Worm (Caenorhabditis elegans) whole organism, late embryonic: Measurements from ENCODE around the gene ugt-64.
A peak's percentile ranks its signal among the peaks of the same experiment; 100 is the strongest.

Source experiments
- C08G9.2 ChIP-seq: sonication (generic microtip); optimal IDR thresholded peaks from 2 replicates; lab custom pipeline; 2016; ENCODE audit warnings: mild to moderate bottlenecking, missing genetic modification characterization, moderate library complexity, missing compliant biosample characterization
- C38D4.7 ChIP-seq: fragments of 200-800 bp; sonication (Bioruptor generic); optimal IDR thresholded peaks from 2 replicates; lab custom pipeline; 2018; ENCODE audit warnings: mild to moderate bottlenecking, missing genetic modification characterization, moderate library complexity, missing compliant biosample characterization
- F13H6.1 ChIP-seq: sonication (generic microtip); optimal IDR thresholded peaks from 2 replicates; lab custom pipeline; 2016; ENCODE audit warnings: missing genetic modification characterization, missing compliant biosample characterization
- K02D7.2 ChIP-seq: sonication (generic microtip); optimal IDR thresholded peaks from 2 replicates; lab custom pipeline; 2017; ENCODE audit warnings: mild to moderate bottlenecking, missing genetic modification characterization, missing compliant biosample characterization
- ahr-1 ChIP-seq: sonication (generic microtip); optimal IDR thresholded peaks from 2 replicates; lab custom pipeline; 2016; ENCODE audit warnings: missing genetic modification characterization, missing compliant biosample characterization
- ama-1 ChIP-seq: fragments of 150-350 bp; optimal IDR thresholded peaks from 2 replicates; lab custom pipeline; 2014
- ceh-14 ChIP-seq: sonication (generic microtip); optimal IDR thresholded peaks from 2 replicates; lab custom pipeline; 2016; ENCODE audit warnings: missing genotype, missing genetic modification characterization, missing compliant biosample characterization
- ceh-2 ChIP-seq: sonication (generic microtip); optimal IDR thresholded peaks from 2 replicates; lab custom pipeline; 2016; ENCODE audit warnings: missing genotype, missing genetic modification characterization, missing compliant biosample characterization
- ceh-30 ChIP-seq: fragments of 150-350 bp; optimal IDR thresholded peaks from 2 replicates; lab custom pipeline; 2014; ENCODE audit warnings: missing biosample characterization, missing genetic modification characterization
- ceh-31 ChIP-seq: sonication (generic microtip); optimal IDR thresholded peaks from 2 replicates; lab custom pipeline; 2016; ENCODE audit warnings: missing genetic modification characterization, missing compliant biosample characterization
- ceh-45 ChIP-seq: fragments of 200-800 bp; sonication (Bioruptor generic); IDR thresholded peaks from 2 replicates; pipeline ENCODE4 v1.3.6; 2022; ENCODE audit warnings: missing genetic modification reagents, missing genetic modification characterization, missing compliant biosample characterization
- ceh-48 ChIP-seq: sonication (generic microtip); optimal IDR thresholded peaks from 2 replicates; lab custom pipeline; 2016; ENCODE audit warnings: missing genetic modification characterization, inconsistent platforms, missing compliant biosample characterization
- ceh-6 ChIP-seq: fragments of 200-800 bp; sonication (Bioruptor generic); optimal IDR thresholded peaks from 2 replicates; lab custom pipeline; 2018; ENCODE audit warnings: mild to moderate bottlenecking, missing genetic modification characterization, missing compliant biosample characterization
- che-1 ChIP-seq: sonication (generic microtip); optimal IDR thresholded peaks from 2 replicates; lab custom pipeline; 2016; ENCODE audit warnings: mild to moderate bottlenecking, missing genetic modification characterization, missing compliant biosample characterization
- dmd-4 ChIP-seq: sonication (generic microtip); optimal IDR thresholded peaks from 2 replicates; lab custom pipeline; 2016; ENCODE audit warnings: borderline replicate concordance, missing genetic modification characterization, missing compliant biosample characterization
- elt-2 ChIP-seq: sonication (generic microtip); optimal IDR thresholded peaks from 2 replicates; lab custom pipeline; 2016; ENCODE audit warnings: missing genetic modification reagents, missing genetic modification characterization, missing compliant biosample characterization
- ets-4 ChIP-seq: sonication (generic microtip); optimal IDR thresholded peaks from 2 replicates; lab custom pipeline; 2016; ENCODE audit warnings: missing genetic modification characterization, missing compliant biosample characterization
- fkh-10 ChIP-seq: fragments of 150-350 bp; optimal IDR thresholded peaks from 2 replicates; lab custom pipeline; 2014; ENCODE audit warnings: missing biosample characterization, missing genetic modification reagents, missing genetic modification characterization
- fkh-6 ChIP-seq: sonication (generic microtip); optimal IDR thresholded peaks from 2 replicates; lab custom pipeline; 2016; ENCODE audit warnings: missing genetic modification characterization, missing compliant biosample characterization
- hlh-15 ChIP-seq: sonication (generic microtip); optimal IDR thresholded peaks from 2 replicates; lab custom pipeline; 2016; ENCODE audit warnings: missing genetic modification characterization, missing compliant biosample characterization
- hlh-8 ChIP-seq: sonication (generic microtip); optimal IDR thresholded peaks from 2 replicates; lab custom pipeline; 2016; ENCODE audit warnings: missing genotype, missing genetic modification characterization, missing compliant biosample characterization
- lim-6 ChIP-seq: sonication (generic microtip); optimal IDR thresholded peaks from 2 replicates; lab custom pipeline; 2016; ENCODE audit warnings: missing genetic modification characterization, missing compliant biosample characterization
- lin-11 ChIP-seq: fragments of 200-800 bp; sonication (Bioruptor generic); optimal IDR thresholded peaks from 2 replicates; lab custom pipeline; 2018; ENCODE audit warnings: mild to moderate bottlenecking, missing genetic modification characterization, missing compliant biosample characterization
- madf-2 ChIP-seq: sonication (generic microtip); optimal IDR thresholded peaks from 2 replicates; lab custom pipeline; 2017; ENCODE audit warnings: missing genetic modification characterization, missing compliant biosample characterization
- mec-3 ChIP-seq: sonication (generic microtip); optimal IDR thresholded peaks from 2 replicates; lab custom pipeline; 2016; ENCODE audit warnings: borderline replicate concordance, missing genetic modification characterization, missing compliant biosample characterization
- odd-2 ChIP-seq: sonication (generic microtip); optimal IDR thresholded peaks from 2 replicates; lab custom pipeline; 2017; ENCODE audit warnings: antibody characterized with exemption, mild to moderate bottlenecking, missing genetic modification characterization, missing compliant biosample characterization
- pag-3 ChIP-seq: sonication (generic microtip); optimal IDR thresholded peaks from 2 replicates; lab custom pipeline; 2016; ENCODE audit warnings: missing compliant biosample characterization, missing genetic modification characterization, borderline replicate concordance
- pax-1 ChIP-seq: fragments of 150-350 bp; optimal IDR thresholded peaks from 2 replicates; lab custom pipeline; 2014; ENCODE audit warnings: missing biosample characterization, missing genetic modification characterization
- pqm-1 ChIP-seq: sonication (generic microtip); optimal IDR thresholded peaks from 2 replicates; lab custom pipeline; 2016; ENCODE audit warnings: missing genetic modification characterization, missing compliant biosample characterization
- ref-2 ChIP-seq: sonication (generic microtip); optimal IDR thresholded peaks from 2 replicates; lab custom pipeline; 2016; ENCODE audit warnings: missing genetic modification characterization, missing compliant biosample characterization
- rnt-1 ChIP-seq: sonication (generic microtip); optimal IDR thresholded peaks from 2 replicates; lab custom pipeline; 2016; ENCODE audit warnings: missing genetic modification characterization, missing compliant biosample characterization
- sdc-2 ChIP-seq: sonication (generic microtip); optimal IDR thresholded peaks from 2 replicates; lab custom pipeline; 2016; ENCODE audit warnings: missing genotype, missing genetic modification characterization, missing compliant biosample characterization
- sox-2 ChIP-seq: fragments of 200-800 bp; sonication (Bioruptor generic); IDR thresholded peaks from 2 replicates; pipeline ENCODE4 v1.3.6; 2022; ENCODE audit warnings: missing genetic modification reagents, missing genetic modification characterization, missing compliant biosample characterization
- syd-9 ChIP-seq: sonication (generic microtip); optimal IDR thresholded peaks from 2 replicates; lab custom pipeline; 2016; ENCODE audit warnings: mild to moderate bottlenecking, missing genetic modification characterization, moderate library complexity, missing compliant biosample characterization
- tbx-2 ChIP-seq: sonication (generic microtip); optimal IDR thresholded peaks from 2 replicates; lab custom pipeline; 2016; ENCODE audit warnings: missing genetic modification characterization, missing compliant biosample characterization
- tbx-7 ChIP-seq: sonication (generic microtip); optimal IDR thresholded peaks from 2 replicates; lab custom pipeline; 2016; ENCODE audit warnings: missing genotype, missing genetic modification characterization, missing compliant biosample characterization
- ttx-3 ChIP-seq: sonication (generic microtip); optimal IDR thresholded peaks from 2 replicates; lab custom pipeline; 2016; ENCODE audit warnings: missing genetic modification reagents, missing genetic modification characterization, missing compliant biosample characterization
- unc-3 ChIP-seq, 2 experiments: fragments of 200-800 bp in 1 of 2; sonication (Bioruptor generic) in 1 of 2; sonication (generic microtip) in 1 of 2; conservative IDR thresholded peaks in 1 of 2; optimal IDR thresholded peaks in 1 of 2; 2 replicates each; pipeline versions ENCODE4 v1.3.6 to Lab custom; 2016 to 2022; ENCODE audit warnings: missing compliant biosample characterization in 2 of 2, missing genetic modification characterization in 2 of 2, missing genetic modification reagents in 1 of 2
- unc-42 ChIP-seq: sonication (generic microtip); optimal IDR thresholded peaks from 2 replicates; lab custom pipeline; 2016; ENCODE audit warnings: missing genotype, missing genetic modification characterization, missing compliant biosample characterization
- unc-86 ChIP-seq: sonication (generic microtip); optimal IDR thresholded peaks from 2 replicates; lab custom pipeline; 2016; ENCODE audit warnings: missing genetic modification characterization, missing compliant biosample characterization
- ztf-16 ChIP-seq: sonication (generic microtip); optimal IDR thresholded peaks from 2 replicates; lab custom pipeline; 2017; ENCODE audit warnings: missing genetic modification characterization, missing compliant biosample characterization

Gene ugt-64

ce11 chrV:3512381-3512780 is 6.2 kb upstream of the ugt-64 start, which contains the start of gene str-226 (continued):
- no peak for TF ChIP-seq tbx-2 (tag; lab: Kevin White, UChicago)
- TF ChIP-seq, all 69 proteins: peak for 0

ce11 chrV:3509878-3510277 is 3.7 kb upstream of the ugt-64 start, which contains the start of gene str-228:
Gene str-228 (plus strand): TSS chrV:3510178.
- TF ChIP-seq ztf-16 (no peak), fkh-6 (tag; lab: Kevin White, UChicago) (no peak), lim-6 (tag; lab: Kevin White, UChicago) (no peak), madf-2 (no peak), fkh-10 (GFP tag; lab: Kevin White, UChicago) (no peak), F13H6.1 (no peak), hlh-8 (no peak), che-1 (tag; lab: Kevin White, UChicago) (no peak), odd-2 (no peak), mec-3 (tag; lab: Kevin White, UChicago) (no peak), tbx-2 (tag; lab: Kevin White, UChicago) (no peak), ceh-31 (tag; lab: Kevin White, UChicago) (no peak), ceh-14 (tag; lab: Kevin White, UChicago) (no peak), ceh-45 (GFP tag; lab: Robert Waterston, UW) (no peak), pqm-1 (no peak), ttx-3 (no peak), rnt-1 (no peak)

ce11 chrV:3507691-3508090 is 1.5 kb upstream of the ugt-64 start, which contains the start of gene str-225:
Gene str-225 (plus strand): TSS chrV:3507822.
- TF ChIP-seq C08G9.2 = no peak
- no peak for TF ChIP-seq ceh-2 (tag; lab: Kevin White, UChicago)
- no peak for TF ChIP-seq ahr-1 (tag; lab: Kevin White, UChicago)
- TF ChIP-seq ama-1 (lab: Kevin White, UChicago) = no peak
- no peak for TF ChIP-seq unc-86 (tag; lab: Kevin White, UChicago)
- TF ChIP-seq ttx-3 = no peak
- TF ChIP-seq pax-1 = no peak
- no peak for TF ChIP-seq ets-4 (tag; lab: Kevin White, UChicago)
- no peak for TF ChIP-seq syd-9 (tag; lab: Kevin White, UChicago)
- TF ChIP-seq ceh-6 (GFP tag; lab: Kevin White, UChicago) = no peak
- no peak for TF ChIP-seq fkh-10 (GFP tag; lab: Kevin White, UChicago)
- no peak for TF ChIP-seq pqm-1
- no peak for TF ChIP-seq hlh-15 (tag; lab: Kevin White, UChicago)
- no peak for TF ChIP-seq C38D4.7 (GFP tag; lab: Kevin White, UChicago)
- TF ChIP-seq pag-3 (tag; lab: Kevin White, UChicago) = no peak
- no peak for TF ChIP-seq unc-42 (tag; lab: Kevin White, UChicago)
- no peak for TF ChIP-seq dmd-4
- no peak for TF ChIP-seq lin-11 (tag; lab: Kevin White, UChicago)

ce11 chrV:3505745-3506144 is 407 bp downstream of the ugt-64 start:
- TF ChIP-seq rnt-1 (no peak), elt-2 (tag; lab: Kevin White, UChicago) (peak; percentile 91)

- no peak for TF ChIP-seq tbx-7 (tag; lab: Kevin White, UChicago)
- no peak for TF ChIP-seq ztf-16
- no peak for TF ChIP-seq pax-1
- TF ChIP-seq sdc-2 (tag; lab: Kevin White, UChicago) = no peak
- no peak for TF ChIP-seq mec-3 (tag; lab: Kevin White, UChicago)
- no peak for TF ChIP-seq ceh-48 (tag; lab: Kevin White, UChicago)
- no peak for TF ChIP-seq pag-3 (tag; lab: Kevin White, UChicago)
- no peak for TF ChIP-seq K02D7.2 (tag; lab: Kevin White, UChicago)
- no peak for TF ChIP-seq lim-6 (tag; lab: Kevin White, UChicago)
- no peak for TF ChIP-seq F13H6.1
- TF ChIP-seq ceh-30 (tag; lab: Kevin White, UChicago) = no peak
- no peak for TF ChIP-seq rnt-1
- no peak for TF ChIP-seq unc-86 (tag; lab: Kevin White, UChicago)
- TF ChIP-seq ceh-45 (GFP tag; lab: Robert Waterston, UW) = no peak
- no peak for TF ChIP-seq unc-3 (GFP tag; conservative IDR thresholded peaks at IDR 0.05; lab: Robert Waterston, UW)
- TF ChIP-seq unc-3 (tag; optimal IDR thresholded peaks at IDR 0.05; lab: Kevin White, UChicago) = no peak
- no peak for TF ChIP-seq ref-2 (tag; lab: Kevin White, UChicago)
- no peak for TF ChIP-seq sox-2
- TF ChIP-seq ceh-6 (GFP tag; lab: Kevin White, UChicago) = no peak
- TF ChIP-seq hlh-15 (tag; lab: Kevin White, UChicago) = no peak
- TF ChIP-seq, all 69 proteins: peak for 0
Observed at ce11 chrV:3502038-3502437, 4.1 kb downstream of the ugt-64 start, which contains the start of the genes C07G3.8 and C07G3.10. Gene C07G3.8 (minus strand): TSS chrV:3502138. Gene C07G3.10 (plus strand): TSS chrV:3502307.
